Worm (Caenorhabditis elegans): Measurements from ENCODE around the gene R05G9.5.

- TF ChIP-seq ama-1 (optimal IDR thresholded peaks at IDR 0.05), result no peak
- no peak for TF ChIP-seq F13C5.2 (tag; optimal IDR thresholded peaks at IDR 0.05)
- no peak for TF ChIP-seq ets-7 (tag; optimal IDR thresholded peaks at IDR 0.05)
- TF ChIP-seq hmg-4 (GFP tag; optimal IDR thresholded peaks at IDR 0.05), result no peak
- no peak for TF ChIP-seq hnd-1 (tag; optimal IDR thresholded peaks at IDR 0.05)
- TF ChIP-seq B0310.2 (tag; optimal IDR thresholded peaks at IDR 0.05), result no peak
- no peak for TF ChIP-seq tbx-11 (GFP tag; IDR thresholded peaks at IDR 0.05)
- no peak for TF ChIP-seq ceh-13 (GFP tag; optimal IDR thresholded peaks at IDR 0.05)
- TF ChIP-seq flt-1 (GFP tag; IDR thresholded peaks at IDR 0.05), result no peak
- TF ChIP-seq pes-1 (GFP tag; IDR thresholded peaks at IDR 0.05), result no peak
Observed at ce11 chrII:6526136-6526684, 26.1 kb upstream of the R05G9.5 start.
